Fruit fly (Drosophila melanogaster): ENCODE data around the gene Ipk2.

dm6 chr2L:576559-577184 is 2.6 kb upstream of the Ipk2 start, which contains the start of gene Ptth:
- TF ChIP-seq D19A (tag; optimal IDR thresholded peaks at IDR 0.05) (no peak), CG17359 (tag; optimal IDR thresholded peaks at IDR 0.05) (no peak)

Data from whole organism, embryonic.